ENCODE assay signal across 1 fruit fly cellular context in the genomic region with DNA sequence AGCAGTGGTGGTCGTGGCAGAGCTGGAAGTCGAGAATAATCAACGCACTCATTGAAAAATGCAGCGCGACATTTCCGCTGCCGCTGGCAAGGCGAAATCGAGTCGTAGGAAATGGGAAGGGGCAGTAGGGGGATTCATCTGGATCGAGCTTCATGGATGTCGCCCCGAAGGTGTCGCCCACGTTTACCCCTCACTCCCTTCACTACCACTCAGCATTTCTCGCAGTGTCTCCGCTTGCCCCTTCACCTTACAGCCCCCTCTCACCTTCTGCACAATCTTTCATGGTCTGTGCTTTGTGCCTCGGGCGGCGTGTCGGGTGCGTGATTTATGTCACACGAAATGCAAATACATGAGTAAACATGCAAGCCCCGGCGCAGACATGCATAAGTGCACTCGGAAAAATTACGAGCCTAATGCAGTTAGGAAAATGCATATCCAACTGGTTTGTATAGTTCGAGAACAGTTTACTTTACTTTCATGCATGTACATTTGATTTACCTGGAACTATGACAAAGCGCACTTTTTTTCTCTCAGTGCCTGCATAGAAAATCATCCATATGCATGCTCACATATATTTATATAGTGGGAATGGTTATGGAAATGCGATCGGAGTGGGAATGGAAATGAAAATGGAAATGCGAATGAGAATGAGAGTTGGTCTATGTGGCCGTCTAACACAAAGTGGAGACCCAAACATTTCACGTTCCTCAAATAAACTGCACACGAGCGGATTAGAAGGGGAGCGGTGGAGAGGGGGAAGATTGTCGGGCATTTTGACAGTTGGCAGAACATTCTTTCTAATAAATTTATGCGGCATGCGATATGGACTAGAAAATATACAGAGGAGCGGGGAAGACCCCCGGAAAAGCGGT.
TF ChIP-seq lines count a peak whose summit lies in the region.

No protein-coding gene starts in this region.

TF ChIP-seq in whole organism, embryonic, 481 proteins besides CTCF, POLR2A, EP300 and RAD21 (continued from another document):
- TF ChIP-seq CG8765 (GFP tag; IDR thresholded peaks at IDR 0.05; lab: Robert Waterston, UW) (peak; percentile 35; the same call in 1 of the 2 replicates), CG4730 (GFP tag; IDR thresholded peaks at IDR 0.05; lab: Robert Waterston, UW) (peak; percentile 89), tll (GFP tag; optimal IDR thresholded peaks at IDR 0.05; lab: Kevin White, UChicago) (no peak), Aef1 (GFP tag; IDR thresholded peaks at IDR 0.05; lab: Robert Waterston, UW) (peak; percentile 79), Vsx1 (GFP tag; optimal IDR thresholded peaks at IDR 0.05; lab: Kevin White, UChicago) (peak; percentile 71), croc (GFP tag; conservative IDR thresholded peaks at IDR 0.05; lab: Robert Waterston, UW) (peak; percentile 93), scrt (GFP tag; optimal IDR thresholded peaks at IDR 0.05; lab: Kevin White, UChicago) (peak; percentile 60), CG10979 (tag; optimal IDR thresholded peaks at IDR 0.05; lab: Kevin White, UChicago) (peak; percentile 95), CG3847 (GFP tag; IDR thresholded peaks at IDR 0.05; lab: Robert Waterston, UW) (peak; percentile 64), CG11504 (tag; optimal IDR thresholded peaks at IDR 0.05; lab: Kevin White, UChicago) (peak; percentile 92), Sox100B (GFP tag; optimal IDR thresholded peaks at IDR 0.05; lab: Kevin White, UChicago) (peak; percentile 90), CG14710 (tag; optimal IDR thresholded peaks at IDR 0.05; lab: Kevin White, UChicago) (peak; percentile 90), Awh (GFP tag; IDR thresholded peaks at IDR 0.05; lab: Robert Waterston, UW) (peak; percentile 93), Chrac-16 (GFP tag; optimal IDR thresholded peaks at IDR 0.05; lab: Kevin White, UChicago) (peak; percentile 77), stwl (tag; optimal IDR thresholded peaks at IDR 0.05; lab: Kevin White, UChicago) (peak; percentile 3), ase (GFP tag; IDR thresholded peaks at IDR 0.05; lab: Robert Waterston, UW) (peak; percentile 90), CG9609 (GFP tag; optimal IDR thresholded peaks at IDR 0.05; lab: Kevin White, UChicago) (peak; percentile 84), CG4820 (GFP tag; optimal IDR thresholded peaks at IDR 0.05; lab: Kevin White, UChicago) (peak; percentile 94), CG14014 (GFP tag; IDR thresholded peaks at IDR 0.05; lab: Robert Waterston, UW) (peak; percentile 37; the same call in 1 of the 2 replicates), CG2202 (tag; optimal IDR thresholded peaks at IDR 0.05; lab: Kevin White, UChicago) (peak; percentile 90), wor (GFP tag; IDR thresholded peaks at IDR 0.05; lab: Robert Waterston, UW) (peak; percentile 92), org-1 (GFP tag; optimal IDR thresholded peaks at IDR 0.05; lab: Kevin White, UChicago) (peak; percentile 91), Mes4 (GFP tag; optimal IDR thresholded peaks at IDR 0.05; lab: Kevin White, UChicago) (peak; percentile 91), kni (GFP tag; optimal IDR thresholded peaks at IDR 0.05; lab: Kevin White, UChicago) (peak; percentile 99), fd96Cb (tag; optimal IDR thresholded peaks at IDR 0.05; lab: Kevin White, UChicago) (peak; percentile 96), Ptx1 (GFP tag; IDR thresholded peaks at IDR 0.05; lab: Robert Waterston, UW) (peak; percentile 92)
